Fruit fly (Drosophila melanogaster): ENCODE measurements around the gene lsn.

Gene lsn

DNA sequence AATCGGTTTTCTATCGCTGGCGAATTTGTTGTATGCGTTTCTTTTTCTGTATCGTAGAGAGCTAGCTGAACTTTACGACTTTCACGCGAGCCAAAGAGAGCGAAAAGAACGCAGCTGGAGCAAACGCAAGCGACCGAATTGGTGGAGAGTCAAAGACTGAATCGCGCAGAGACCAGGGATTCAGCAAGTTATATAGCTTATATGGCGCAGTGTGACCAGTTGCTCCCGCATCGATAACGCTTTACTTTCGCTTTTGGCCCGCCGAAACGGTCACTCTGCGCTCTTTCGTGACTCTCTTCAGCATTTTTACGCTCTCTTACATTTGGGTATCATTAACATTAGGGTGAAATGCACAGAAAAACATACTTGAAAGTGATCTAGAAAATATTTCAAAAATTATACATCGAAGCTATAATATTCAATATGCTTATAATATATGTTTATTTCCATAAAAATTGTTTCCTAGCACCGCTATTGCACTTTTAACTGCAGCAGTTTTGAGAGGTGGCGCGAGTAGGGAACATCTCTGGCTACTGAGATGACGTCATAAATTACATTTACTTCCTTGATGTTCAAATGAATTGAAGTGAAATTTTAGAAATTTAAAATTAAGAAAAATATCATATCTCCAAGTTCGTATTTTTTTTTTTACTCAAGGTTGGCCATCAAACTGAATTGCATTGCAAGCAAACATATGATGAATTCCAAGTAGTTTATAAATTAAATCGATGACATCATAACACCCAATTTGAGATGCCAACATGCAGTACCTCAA is 8.7 kb upstream of the lsn start, which contains the start of gene glec (continued):
- TF ChIP-seq Dad (GFP tag; optimal IDR thresholded peaks at IDR 0.05) (peak; percentile 14), cas (GFP tag; IDR thresholded peaks at IDR 0.05) (no peak; the same call in 1 of the 2 replicates), Mrtf (GFP tag; IDR thresholded peaks at IDR 0.05) (no peak), CG12769 (tag; optimal IDR thresholded peaks at IDR 0.05) (peak; percentile 77), trh (GFP tag; optimal IDR thresholded peaks at IDR 0.05) (peak; percentile 7), br (optimal IDR thresholded peaks at IDR 0.05) (no peak), gfzf (GFP tag; optimal IDR thresholded peaks at IDR 0.05) (peak; percentile 92), Mes4 (GFP tag; optimal IDR thresholded peaks at IDR 0.05) (no peak), onecut (GFP tag; IDR thresholded peaks at IDR 0.05) (peak; percentile 62), ap (GFP tag; IDR thresholded peaks at IDR 0.05) (0 out of 2 replicates have a peak, but pooled peaks have one; percentile 24), schlank (tag; optimal IDR thresholded peaks at IDR 0.05) (peak; percentile 18), CG33557 (GFP tag; optimal IDR thresholded peaks at IDR 0.05) (peak; percentile 37), pfk (GFP tag; optimal IDR thresholded peaks at IDR 0.05) (peak; percentile 53), ATbp (GFP tag; optimal IDR thresholded peaks at IDR 0.05) (peak; percentile 6), cg (GFP tag; optimal IDR thresholded peaks at IDR 0.05) (peak; percentile 28), CG7357 (GFP tag; IDR thresholded peaks at IDR 0.05) (no peak), Dbx (GFP tag; IDR thresholded peaks at IDR 0.05) (peak; percentile 63; the same call in 1 of the 3 replicates), CG9797 (GFP tag; optimal IDR thresholded peaks at IDR 0.05) (peak; percentile 86), so (GFP tag; IDR thresholded peaks at IDR 0.05) (peak; percentile 59; the same call in 1 of the 3 replicates), CG18262 (tag; optimal IDR thresholded peaks at IDR 0.05) (peak; percentile 37), trem (tag; optimal IDR thresholded peaks at IDR 0.05) (peak; percentile 16), YL-1 (GFP tag; optimal IDR thresholded peaks at IDR 0.05) (peak; percentile 38), CG17359 (tag; optimal IDR thresholded peaks at IDR 0.05) (peak; percentile 9), CG33213 (GFP tag; optimal IDR thresholded peaks at IDR 0.05) (peak; percentile 63), CG1602 (GFP tag; optimal IDR thresholded peaks at IDR 0.05) (peak; percentile 48), eve (GFP tag; optimal IDR thresholded peaks at IDR 0.05) (peak in 1 of 2 experiments; percentile 93), Hr3 (GFP tag; optimal IDR thresholded peaks at IDR 0.05) (peak; percentile 4), Xbp1 (GFP tag; optimal IDR thresholded peaks at IDR 0.05) (peak; percentile 31), CG3065 (GFP tag; optimal IDR thresholded peaks at IDR 0.05) (no peak), Lpt (GFP tag; optimal IDR thresholded peaks at IDR 0.05) (no peak), dati (GFP tag; IDR thresholded peaks at IDR 0.05) (no peak), CG6791 (GFP tag; IDR thresholded peaks at IDR 0.05; ENCODE audit: partially characterized antibody) (peak; percentile 71; the same call in 2 of the 3 replicates), dysf (GFP tag; IDR thresholded peaks at IDR 0.05) (no peak), CG6854 (GFP tag; optimal IDR thresholded peaks at IDR 0.05) (peak; percentile 36), NC2α (GFP tag; optimal IDR thresholded peaks at IDR 0.05) (peak; percentile 86), CG11456 (GFP tag; IDR thresholded peaks at IDR 0.05) (0 out of 3 replicates have a peak, but pooled peaks have one; percentile 37), NC2β (GFP tag; optimal IDR thresholded peaks at IDR 0.05) (peak; percentile 87), CG11695 (GFP tag; IDR thresholded peaks at IDR 0.05) (peak; percentile 50; the same call in 2 of the 3 replicates), toy (GFP tag; IDR thresholded peaks at IDR 0.05) (no peak), cato (GFP tag; optimal IDR thresholded peaks at IDR 0.05; ENCODE audit: borderline replicate concordance) (no peak), lov (optimal IDR thresholded peaks at IDR 0.05) (no peak), lov (GFP tag; IDR thresholded peaks at IDR 0.05) (0 out of 3 replicates have a peak, but pooled peaks have one; percentile 65), CG12219 (GFP tag; optimal IDR thresholded peaks at IDR 0.05) (peak; percentile 33), MESR4 (GFP tag; optimal IDR thresholded peaks at IDR 0.05) (peak; percentile 22), sc (optimal IDR thresholded peaks at IDR 0.05) (no peak), sc (GFP tag; optimal IDR thresholded peaks at IDR 0.05) (no peak), peb (GFP tag; IDR thresholded peaks at IDR 0.05) (no peak), CG12071 (GFP tag; optimal IDR thresholded peaks at IDR 0.05) (peak; percentile 53), az2 (GFP tag; optimal IDR thresholded peaks at IDR 0.05) (peak; percentile 13), CG10959 (GFP tag; IDR thresholded peaks at IDR 0.05) (no peak)
